Worm (Caenorhabditis elegans): Measurements from ENCODE around the gene F32G8.2.

F32G8.2 gene

DNA sequence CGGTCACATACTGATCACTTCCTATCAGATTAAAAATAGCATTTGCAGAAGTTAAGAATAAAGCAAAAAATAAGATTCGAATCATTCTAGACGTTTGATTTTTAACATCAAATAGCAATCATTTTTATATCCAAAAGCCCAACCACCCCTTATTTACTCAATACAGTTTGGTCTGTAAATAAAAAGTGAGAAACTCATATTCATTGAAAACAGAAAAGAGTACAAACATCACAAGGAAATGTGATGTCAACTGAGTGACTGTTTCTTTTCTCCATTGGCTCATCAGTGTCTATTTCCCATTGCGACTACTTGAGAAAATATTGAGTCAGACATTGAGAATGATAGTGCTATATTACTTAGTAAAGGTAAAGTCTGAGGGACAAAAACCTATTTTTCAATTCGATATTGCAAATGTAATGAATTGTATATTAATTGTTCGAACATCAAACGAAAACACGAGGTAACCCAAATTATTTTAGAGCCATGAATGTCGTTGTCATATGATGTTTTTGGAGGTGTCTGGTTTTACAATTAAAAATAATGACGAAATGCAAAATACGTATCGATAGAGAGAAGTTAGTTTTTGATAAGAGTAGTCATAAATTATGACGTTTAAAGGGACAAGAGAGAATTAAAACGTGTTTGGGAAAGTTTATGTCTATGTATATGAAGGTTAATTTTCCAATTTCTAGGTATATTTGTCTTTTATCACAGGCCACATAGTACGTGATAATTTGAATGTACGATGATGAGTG lies 40.1 kb downstream of the F32G8.2 start, which contains the start of gene ttr-23 (continued):
- TF ChIP-seq mdl-1 (tag; optimal IDR thresholded peaks at IDR 0.05): peak in 1 of 2 experiments; percentile 35
- TF ChIP-seq egl-27 (tag; optimal IDR thresholded peaks at IDR 0.05): no peak
- TF ChIP-seq nhr-10 (tag; optimal IDR thresholded peaks at IDR 0.05): no peak
- no peak for TF ChIP-seq mxl-3 (GFP tag; optimal IDR thresholded peaks at IDR 0.05)
- no peak for TF ChIP-seq T26A8.4 (GFP tag; IDR thresholded peaks at IDR 0.05)
- TF ChIP-seq Y5F2A.4 (GFP tag; optimal IDR thresholded peaks at IDR 0.05): no peak
- TF ChIP-seq lin-1 (GFP tag; IDR thresholded peaks at IDR 0.05): no peak
- peak; percentile 21 for TF ChIP-seq T20F7.1 (GFP tag; optimal IDR thresholded peaks at IDR 0.05)
- no peak for TF ChIP-seq madf-5 (GFP tag; IDR thresholded peaks at IDR 0.05)
- no peak for TF ChIP-seq snpc-1.2 (GFP tag; IDR thresholded peaks at IDR 0.05)
- TF ChIP-seq mep-1 (tag; optimal IDR thresholded peaks at IDR 0.05): no peak
- TF ChIP-seq attf-4 (tag; optimal IDR thresholded peaks at IDR 0.05): no peak
- no peak for TF ChIP-seq ztf-11 (tag; optimal IDR thresholded peaks at IDR 0.05)
- TF ChIP-seq lin-13 (GFP tag; optimal IDR thresholded peaks at IDR 0.05): no peak
- no peak for TF ChIP-seq lim-7 (GFP tag; IDR thresholded peaks at IDR 0.05)
- TF ChIP-seq aly-2 (tag; optimal IDR thresholded peaks at IDR 0.05): no peak
- TF ChIP-seq lin-29 (GFP tag; IDR thresholded peaks at IDR 0.05): no peak
- no peak for TF ChIP-seq nhr-111 (GFP tag; optimal IDR thresholded peaks at IDR 0.05)
- no peak for TF ChIP-seq daf-19 (GFP tag; conservative IDR thresholded peaks at IDR 0.05)
- TF ChIP-seq tag-97 (GFP tag; IDR thresholded peaks at IDR 0.05): no peak
- TF ChIP-seq rbr-2 (tag; optimal IDR thresholded peaks at IDR 0.05): no peak
- TF ChIP-seq set-16 (GFP tag; IDR thresholded peaks at IDR 0.05): no peak
- no peak for TF ChIP-seq ceh-44 (GFP tag; IDR thresholded peaks at IDR 0.05)
- no peak for TF ChIP-seq ctbp-1 (GFP tag; IDR thresholded peaks at IDR 0.05)
- no peak for TF ChIP-seq nhr-6 (tag; optimal IDR thresholded peaks at IDR 0.05)
- no peak for TF ChIP-seq snpc-4 (tag; optimal IDR thresholded peaks at IDR 0.05)
- no peak for TF ChIP-seq ceh-32 (tag; optimal IDR thresholded peaks at IDR 0.05; ENCODE audit: poor library complexity)
- no peak for TF ChIP-seq F44E2.7 (GFP tag; IDR thresholded peaks at IDR 0.05)
- TF ChIP-seq tra-1 (GFP tag; IDR thresholded peaks at IDR 0.05): no peak
- no peak for TF ChIP-seq D1046.2 (GFP tag; IDR thresholded peaks at IDR 0.05)
- TF ChIP-seq vab-7 (GFP tag; IDR thresholded peaks at IDR 0.05): no peak
- no peak for TF ChIP-seq unc-130 (GFP tag; optimal IDR thresholded peaks at IDR 0.05)
- no peak for TF ChIP-seq lin-38 (GFP tag; IDR thresholded peaks at IDR 0.05)
- TF ChIP-seq dmd-6 (GFP tag; IDR thresholded peaks at IDR 0.05): 0 out of 2 replicates have a peak, but pooled peaks have one; percentile 18
- no peak for TF ChIP-seq F26F4.8 (GFP tag; conservative IDR thresholded peaks at IDR 0.05)
- no peak for TF ChIP-seq nhr-237 (tag; optimal IDR thresholded peaks at IDR 0.05)
- TF ChIP-seq ztf-7 (tag; optimal IDR thresholded peaks at IDR 0.05): peak; percentile 72
- TF ChIP-seq nhr-102 (tag; optimal IDR thresholded peaks at IDR 0.05): peak; percentile 4
- no peak for TF ChIP-seq fos-1 (tag; optimal IDR thresholded peaks at IDR 0.05)
- TF ChIP-seq F37D6.2 (tag; optimal IDR thresholded peaks at IDR 0.05): no peak
- TF ChIP-seq daf-16 (GFP tag; optimal IDR thresholded peaks at IDR 0.05): no peak
- peak; percentile 50 for TF ChIP-seq daf-16 (tag; optimal IDR thresholded peaks at IDR 0.05)
- TF ChIP-seq spr-3 (GFP tag; optimal IDR thresholded peaks at IDR 0.05): no peak
- no peak for TF ChIP-seq ZK546.5 (tag; optimal IDR thresholded peaks at IDR 0.05)
- TF ChIP-seq dmd-9 (GFP tag; IDR thresholded peaks at IDR 0.05): no peak
- no peak for TF ChIP-seq spr-1 (tag; optimal IDR thresholded peaks at IDR 0.05)
- no peak for TF ChIP-seq zfp-2 (tag; optimal IDR thresholded peaks at IDR 0.05)
- TF ChIP-seq lsy-2 (tag; optimal IDR thresholded peaks at IDR 0.05): no peak
- TF ChIP-seq unc-39 (tag; optimal IDR thresholded peaks at IDR 0.05): no peak
- TF ChIP-seq F10B5.3 (tag; optimal IDR thresholded peaks at IDR 0.05): no peak
- no peak for TF ChIP-seq saeg-2 (GFP tag; IDR thresholded peaks at IDR 0.05)
- no peak for TF ChIP-seq lin-15B (tag; optimal IDR thresholded peaks at IDR 0.05)
